Worm (Caenorhabditis elegans) whole organism, late embryonic: Measurements from ENCODE around the gene ctsa-1.2.

Experiments
- C38D4.7 ChIP-seq: fragments of 200-800 bp; sonication (Bioruptor generic); optimal IDR thresholded peaks from 2 replicates; lab custom pipeline; 2018; ENCODE audit warnings: mild to moderate bottlenecking, missing genetic modification characterization, moderate library complexity, missing compliant biosample characterization
- F13H6.1 ChIP-seq: sonication (generic microtip); optimal IDR thresholded peaks from 2 replicates; lab custom pipeline; 2016; ENCODE audit warnings: missing genetic modification characterization, missing compliant biosample characterization
- K02D7.2 ChIP-seq: sonication (generic microtip); optimal IDR thresholded peaks from 2 replicates; lab custom pipeline; 2017; ENCODE audit warnings: mild to moderate bottlenecking, missing genetic modification characterization, missing compliant biosample characterization
- K09A11.1 ChIP-seq: sonication (generic microtip); optimal IDR thresholded peaks from 2 replicates; lab custom pipeline; 2017; ENCODE audit warnings: antibody characterized with exemption, mild to moderate bottlenecking, missing genetic modification characterization, missing compliant biosample characterization; ENCODE audit not compliant: insufficient read depth
- Y22D7AL.16 ChIP-seq: sonication (generic microtip); optimal IDR thresholded peaks from 2 replicates; lab custom pipeline; 2016; ENCODE audit warnings: missing genetic modification characterization, missing compliant biosample characterization
- ama-1 ChIP-seq: fragments of 150-350 bp; optimal IDR thresholded peaks from 2 replicates; lab custom pipeline; 2014
- ceh-18 ChIP-seq: sonication (generic microtip); optimal IDR thresholded peaks from 2 replicates; lab custom pipeline; 2016; ENCODE audit warnings: missing genetic modification characterization, missing compliant biosample characterization
- ceh-19 ChIP-seq: fragments of 200-800 bp; sonication (Bioruptor generic); optimal IDR thresholded peaks from 2 replicates; lab custom pipeline; 2018; ENCODE audit warnings: mild to moderate bottlenecking, missing genetic modification characterization, missing compliant biosample characterization
- ceh-24 ChIP-seq: sonication (generic microtip); optimal IDR thresholded peaks from 2 replicates; lab custom pipeline; 2016; ENCODE audit warnings: mild to moderate bottlenecking, missing genetic modification characterization, missing compliant biosample characterization
- ceh-34 ChIP-seq: sonication (generic microtip); optimal IDR thresholded peaks from 2 replicates; lab custom pipeline; 2016; ENCODE audit warnings: mild to moderate bottlenecking, missing genetic modification characterization, missing compliant biosample characterization
- ceh-45 ChIP-seq: fragments of 200-800 bp; sonication (Bioruptor generic); IDR thresholded peaks from 2 replicates; pipeline ENCODE4 v1.3.6; 2022; ENCODE audit warnings: missing genetic modification reagents, missing genetic modification characterization, missing compliant biosample characterization
- ceh-6 ChIP-seq: fragments of 200-800 bp; sonication (Bioruptor generic); optimal IDR thresholded peaks from 2 replicates; lab custom pipeline; 2018; ENCODE audit warnings: mild to moderate bottlenecking, missing genetic modification characterization, missing compliant biosample characterization
- che-1 ChIP-seq: sonication (generic microtip); optimal IDR thresholded peaks from 2 replicates; lab custom pipeline; 2016; ENCODE audit warnings: mild to moderate bottlenecking, missing genetic modification characterization, missing compliant biosample characterization
- dmd-4 ChIP-seq: sonication (generic microtip); optimal IDR thresholded peaks from 2 replicates; lab custom pipeline; 2016; ENCODE audit warnings: borderline replicate concordance, missing genetic modification characterization, missing compliant biosample characterization
- elt-2 ChIP-seq: sonication (generic microtip); optimal IDR thresholded peaks from 2 replicates; lab custom pipeline; 2016; ENCODE audit warnings: missing genetic modification reagents, missing genetic modification characterization, missing compliant biosample characterization
- fax-1 ChIP-seq: sonication (generic microtip); optimal IDR thresholded peaks from 2 replicates; lab custom pipeline; 2016; ENCODE audit warnings: missing genotype, missing genetic modification characterization, missing compliant biosample characterization
- fkh-6 ChIP-seq: sonication (generic microtip); optimal IDR thresholded peaks from 2 replicates; lab custom pipeline; 2016; ENCODE audit warnings: missing genetic modification characterization, missing compliant biosample characterization
- gmeb-2 ChIP-seq: sonication (generic microtip); optimal IDR thresholded peaks from 2 replicates; lab custom pipeline; 2016; ENCODE audit warnings: missing genetic modification characterization, inconsistent platforms, missing compliant biosample characterization
- hlh-30 ChIP-seq: sonication (generic microtip); optimal IDR thresholded peaks from 2 replicates; lab custom pipeline; 2017; ENCODE audit warnings: antibody characterized with exemption, missing genetic modification characterization, missing compliant biosample characterization; ENCODE audit not compliant: insufficient read depth
- lim-6 ChIP-seq: sonication (generic microtip); optimal IDR thresholded peaks from 2 replicates; lab custom pipeline; 2016; ENCODE audit warnings: missing genetic modification characterization, missing compliant biosample characterization
- lin-11 ChIP-seq: fragments of 200-800 bp; sonication (Bioruptor generic); optimal IDR thresholded peaks from 2 replicates; lab custom pipeline; 2018; ENCODE audit warnings: mild to moderate bottlenecking, missing genetic modification characterization, missing compliant biosample characterization
- mec-3 ChIP-seq: sonication (generic microtip); optimal IDR thresholded peaks from 2 replicates; lab custom pipeline; 2016; ENCODE audit warnings: borderline replicate concordance, missing genetic modification characterization, missing compliant biosample characterization
- nfya-1 ChIP-seq: sonication (generic microtip); optimal IDR thresholded peaks from 2 replicates; lab custom pipeline; 2017; ENCODE audit warnings: missing genetic modification characterization, mild to moderate bottlenecking, missing compliant biosample characterization, antibody characterized with exemption, moderate library complexity
- odd-2 ChIP-seq: sonication (generic microtip); optimal IDR thresholded peaks from 2 replicates; lab custom pipeline; 2017; ENCODE audit warnings: antibody characterized with exemption, mild to moderate bottlenecking, missing genetic modification characterization, missing compliant biosample characterization
- pag-3 ChIP-seq: sonication (generic microtip); optimal IDR thresholded peaks from 2 replicates; lab custom pipeline; 2016; ENCODE audit warnings: missing compliant biosample characterization, missing genetic modification characterization, borderline replicate concordance
- pat-9 ChIP-seq: fragments of 200-800 bp; sonication (Bioruptor generic); optimal IDR thresholded peaks from 2 replicates; lab custom pipeline; 2018; ENCODE audit warnings: mild to moderate bottlenecking, missing genetic modification characterization, moderate library complexity, missing compliant biosample characterization
- pax-1 ChIP-seq: fragments of 150-350 bp; optimal IDR thresholded peaks from 2 replicates; lab custom pipeline; 2014; ENCODE audit warnings: missing biosample characterization, missing genetic modification characterization
- pha-2 ChIP-seq: sonication (generic microtip); optimal IDR thresholded peaks from 2 replicates; lab custom pipeline; 2017; ENCODE audit warnings: mild to moderate bottlenecking, missing genetic modification characterization, missing compliant biosample characterization
- pha-4 ChIP-seq: fragments of 150-350 bp; optimal IDR thresholded peaks from 2 replicates; lab custom pipeline; 2018; ENCODE audit warnings: missing biosample characterization, missing genetic modification reagents, missing genetic modification characterization
- pqm-1 ChIP-seq: sonication (generic microtip); optimal IDR thresholded peaks from 2 replicates; lab custom pipeline; 2016; ENCODE audit warnings: missing genetic modification characterization, missing compliant biosample characterization
- pros-1 ChIP-seq: fragments of 150-350 bp; optimal IDR thresholded peaks from 2 replicates; lab custom pipeline; 2014; ENCODE audit warnings: missing biosample characterization, missing genetic modification reagents, missing genetic modification characterization
- ref-2 ChIP-seq: sonication (generic microtip); optimal IDR thresholded peaks from 2 replicates; lab custom pipeline; 2016; ENCODE audit warnings: missing genetic modification characterization, missing compliant biosample characterization
- rnt-1 ChIP-seq: sonication (generic microtip); optimal IDR thresholded peaks from 2 replicates; lab custom pipeline; 2016; ENCODE audit warnings: missing genetic modification characterization, missing compliant biosample characterization
- sox-2 ChIP-seq: fragments of 200-800 bp; sonication (Bioruptor generic); IDR thresholded peaks from 2 replicates; pipeline ENCODE4 v1.3.6; 2022; ENCODE audit warnings: missing genetic modification reagents, missing genetic modification characterization, missing compliant biosample characterization
- sox-4 ChIP-seq: sonication (generic microtip); optimal IDR thresholded peaks from 2 replicates; lab custom pipeline; 2017; ENCODE audit warnings: mild to moderate bottlenecking, missing genetic modification characterization, inconsistent platforms, missing compliant biosample characterization
- ttx-3 ChIP-seq: sonication (generic microtip); optimal IDR thresholded peaks from 2 replicates; lab custom pipeline; 2016; ENCODE audit warnings: missing genetic modification reagents, missing genetic modification characterization, missing compliant biosample characterization
- unc-3 ChIP-seq, 2 experiments: fragments of 200-800 bp in 1 of 2; sonication (Bioruptor generic) in 1 of 2; sonication (generic microtip) in 1 of 2; conservative IDR thresholded peaks in 1 of 2; optimal IDR thresholded peaks in 1 of 2; 2 replicates each; pipeline versions ENCODE4 v1.3.6 to Lab custom; 2016 to 2022; ENCODE audit warnings: missing compliant biosample characterization in 2 of 2, missing genetic modification characterization in 2 of 2, missing genetic modification reagents in 1 of 2
- unc-42 ChIP-seq: sonication (generic microtip); optimal IDR thresholded peaks from 2 replicates; lab custom pipeline; 2016; ENCODE audit warnings: missing genotype, missing genetic modification characterization, missing compliant biosample characterization
- unc-55 ChIP-seq: sonication (generic microtip); optimal IDR thresholded peaks from 2 replicates; lab custom pipeline; 2017; ENCODE audit warnings: missing biosample characterization, missing genetic modification reagents, missing genetic modification characterization
- zip-5 ChIP-seq: sonication (generic microtip); optimal IDR thresholded peaks from 2 replicates; lab custom pipeline; 2016; ENCODE audit warnings: missing genetic modification characterization, missing compliant biosample characterization
- ztf-16 ChIP-seq: sonication (generic microtip); optimal IDR thresholded peaks from 2 replicates; lab custom pipeline; 2017; ENCODE audit warnings: missing genetic modification characterization, missing compliant biosample characterization

ctsa-1.2 gene

DNA sequence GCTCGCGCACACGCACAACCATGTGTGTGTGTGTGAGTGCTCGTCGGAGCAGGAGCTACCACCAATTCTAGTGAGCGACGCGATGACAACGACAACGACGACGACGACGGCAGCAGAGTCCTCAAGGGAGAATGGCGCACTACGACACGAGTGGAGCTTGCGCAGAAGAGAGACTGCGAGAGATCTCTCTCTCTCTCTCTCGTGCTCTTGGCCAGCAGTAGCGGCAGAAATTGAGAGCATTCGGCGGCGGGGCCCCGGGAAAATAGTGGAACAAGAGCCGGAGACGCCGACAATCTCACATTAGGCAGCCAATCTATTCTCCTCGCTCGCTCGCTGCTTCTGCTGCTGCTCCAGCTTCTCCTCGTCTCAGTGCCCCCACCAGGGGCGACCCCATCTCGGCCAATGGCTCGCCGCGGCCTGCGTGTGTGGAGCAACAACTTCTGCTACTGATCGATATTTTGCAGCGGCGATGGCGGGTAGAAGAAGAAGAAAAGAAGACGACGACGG, 7.7 kb downstream of the ctsa-1.2 start (continued):
- TF ChIP-seq ceh-19 (GFP tag; lab: Kevin White, UChicago) (peak; percentile 74), unc-42 (peak; percentile 83), Y22D7AL.16 (tag; lab: Kevin White, UChicago) (no peak), pha-2 (no peak), ceh-6 (GFP tag; lab: Kevin White, UChicago) (no peak), pqm-1 (tag; lab: Kevin White, UChicago) (no peak), pha-4 (tag; lab: Kevin White, UChicago) (no peak), ceh-34 (tag; lab: Kevin White, UChicago) (peak; percentile 71), dmd-4 (peak; percentile 48), zip-5 (tag; lab: Kevin White, UChicago) (no peak), F13H6.1 (peak; percentile 15), pros-1 (tag; lab: Kevin White, UChicago) (peak; percentile 2), K09A11.1 (tag; lab: Kevin White, UChicago) (no peak), che-1 (peak; percentile 20), unc-55 (GFP tag; lab: Kevin White, UChicago) (peak; percentile 85), unc-3 (GFP tag; conservative IDR thresholded peaks at IDR 0.05; lab: Robert Waterston, UW) (no peak), unc-3 (tag; optimal IDR thresholded peaks at IDR 0.05; lab: Kevin White, UChicago) (peak; percentile 56), sox-4 (tag; lab: Kevin White, UChicago) (no peak), gmeb-2 (tag; lab: Kevin White, UChicago) (peak; percentile 26)

DNA sequence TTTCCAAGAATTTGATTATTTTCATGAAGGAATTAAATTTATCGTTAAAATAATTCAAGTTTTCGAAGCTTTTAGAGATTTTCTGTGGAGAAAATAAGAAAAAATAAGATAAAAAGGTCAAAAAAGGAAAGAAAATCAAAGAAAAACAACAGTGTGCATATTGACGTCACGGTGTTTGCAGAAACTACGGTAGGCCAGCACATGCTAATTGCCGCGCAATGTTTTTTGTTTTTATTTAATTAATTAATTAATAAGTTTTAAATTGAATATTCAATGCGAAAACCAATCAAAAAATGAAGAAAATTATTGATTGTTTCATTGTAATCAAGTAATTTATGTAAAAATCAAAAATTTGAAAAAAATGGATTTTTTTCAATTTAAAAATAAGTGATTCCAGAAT, 8.7 kb downstream of the ctsa-1.2 start:
- TF ChIP-seq nfya-1 (tag; lab: Kevin White, UChicago), result peak; percentile 18
- no peak for TF ChIP-seq sox-2 (GFP tag; lab: Robert Waterston, UW)

DNA sequence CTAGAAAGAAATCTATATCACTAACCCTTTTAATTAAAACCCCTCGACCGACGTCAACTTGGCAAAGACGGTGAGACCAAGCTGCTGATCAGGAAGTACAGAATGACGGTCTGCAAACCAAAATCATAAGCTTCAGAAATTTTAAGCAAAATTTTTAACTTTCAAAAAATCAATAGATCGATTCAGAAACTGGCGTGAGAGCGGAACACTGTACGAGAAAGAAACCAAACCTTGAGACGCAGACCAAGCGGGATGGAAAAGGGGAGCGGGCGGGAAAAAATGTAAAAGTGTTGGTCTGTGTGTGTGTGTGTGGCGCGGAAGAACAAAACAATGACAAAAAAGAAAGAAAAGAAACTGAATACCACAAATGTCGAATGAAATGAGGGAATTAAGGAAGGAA, 9.3 kb downstream of the ctsa-1.2 start, which contains the start of the genes F44E5.17 and gpb-1:
Gene F44E5.17 (minus strand): TSS at position 101 of the 400 bp plus-strand sequence.
Gene gpb-1 (minus strand): TSS at position 118 of the 400 bp plus-strand sequence.
- TF ChIP-seq mec-3 (no peak), ceh-34 (tag; lab: Kevin White, UChicago) (no peak)

DNA sequence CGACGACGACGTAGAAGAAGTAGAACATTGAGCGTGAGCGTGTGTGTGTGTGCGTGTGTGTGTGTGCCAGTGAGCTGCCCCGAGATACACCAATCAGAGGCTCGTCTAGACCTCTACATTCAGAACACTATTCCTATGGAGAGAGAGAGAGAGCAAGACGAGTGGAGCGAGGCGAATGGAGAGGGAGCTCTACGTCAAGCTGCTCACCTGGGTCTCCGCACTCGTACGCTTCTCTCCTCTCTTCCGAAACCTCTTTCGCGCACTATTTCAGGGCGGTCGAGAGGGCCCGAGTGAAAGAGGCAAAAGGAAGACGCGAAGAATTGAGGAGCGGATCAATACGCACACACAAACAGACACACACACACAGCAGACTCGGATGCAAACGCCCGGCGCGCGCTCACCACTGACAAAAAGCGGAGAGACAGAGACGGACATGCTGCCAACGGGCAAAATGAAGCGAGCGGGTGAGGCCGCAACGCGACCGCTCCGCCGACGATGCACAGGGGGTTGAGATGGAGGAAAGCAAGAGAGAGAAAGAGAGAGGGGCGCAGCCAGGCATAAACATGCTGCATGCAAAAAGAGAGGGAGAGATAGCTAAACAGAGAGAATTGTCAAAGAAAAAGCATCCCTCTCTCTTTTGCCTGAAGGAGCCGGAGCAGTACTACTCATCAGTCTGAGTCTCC, 10.5 kb downstream of the ctsa-1.2 start:
- TF ChIP-seq pqm-1 (tag; lab: Kevin White, UChicago) (peak; percentile 28), ama-1 (lab: Kevin White, UChicago) (no peak), pag-3 (tag; lab: Kevin White, UChicago) (no peak), pha-2 (peak; percentile 61), ttx-3 (tag; lab: Kevin White, UChicago) (no peak), sox-4 (tag; lab: Kevin White, UChicago) (no peak), fax-1 (peak; percentile 48), ceh-18 (tag; lab: Kevin White, UChicago) (peak; percentile 99), lin-11 (tag; lab: Kevin White, UChicago) (peak; percentile 30), unc-3 (GFP tag; conservative IDR thresholded peaks at IDR 0.05; lab: Robert Waterston, UW) (no peak), unc-3 (tag; optimal IDR thresholded peaks at IDR 0.05; lab: Kevin White, UChicago) (peak; percentile 70), ceh-19 (GFP tag; lab: Kevin White, UChicago) (peak; percentile 68), pat-9 (tag; lab: Kevin White, UChicago) (no peak), rnt-1 (peak; percentile 89), fkh-6 (tag; lab: Kevin White, UChicago) (peak; percentile 30), elt-2 (tag; lab: Kevin White, UChicago) (peak; percentile 35), pax-1 (no peak), ceh-45 (GFP tag; lab: Robert Waterston, UW) (no peak; the same call in 1 of the 2 replicates), K02D7.2 (tag; lab: Kevin White, UChicago) (no peak), unc-55 (GFP tag; lab: Kevin White, UChicago) (peak; percentile 80), pros-1 (tag; lab: Kevin White, UChicago) (peak; percentile 69), lim-6 (tag; lab: Kevin White, UChicago) (peak; percentile 13), zip-5 (tag; lab: Kevin White, UChicago) (peak; percentile 1), hlh-30 (tag; lab: Kevin White, UChicago) (peak; percentile 68), ceh-24 (tag; lab: Kevin White, UChicago) (no peak), unc-42 (peak; percentile 84), ztf-16 (tag; lab: Kevin White, UChicago) (peak; percentile 55), odd-2 (tag; lab: Kevin White, UChicago) (no peak), K09A11.1 (tag; lab: Kevin White, UChicago) (no peak), mec-3 (peak; percentile 49), pha-4 (tag; lab: Kevin White, UChicago) (no peak), C38D4.7 (no peak), Y22D7AL.16 (tag; lab: Kevin White, UChicago) (no peak), ref-2 (peak; percentile 89)
